Worm (Caenorhabditis elegans) whole organism, young adult: ENCODE results near the gene F21C10.10.

ENCODE experiments used
- B0261.1 ChIP-seq: sonication (generic microtip); optimal IDR thresholded peaks from 2 replicates; lab custom pipeline; 2016; ENCODE audit warnings: mild to moderate bottlenecking, missing genetic modification characterization, moderate library complexity, missing compliant biosample characterization
- B0336.3 ChIP-seq: fragments of 200-800 bp; sonication (Bioruptor generic); IDR thresholded peaks from 2 replicates; pipeline ENCODE4 v1.3.6; 2022; ENCODE audit warnings: missing genetic modification characterization, missing compliant biosample characterization
- F37B4.10 ChIP-seq: fragments of 200-800 bp; sonication (Bioruptor generic); IDR thresholded peaks from 2 replicates; pipeline ENCODE4 v1.3.6; 2022; ENCODE audit warnings: missing genetic modification characterization, missing compliant biosample characterization
- F52B5.7 ChIP-seq: sonication (generic microtip); optimal IDR thresholded peaks from 2 replicates; lab custom pipeline; 2016; ENCODE audit warnings: mild to moderate bottlenecking, missing genetic modification characterization, missing compliant biosample characterization
- K11D2.4 ChIP-seq: fragments of 200-800 bp; sonication (Bioruptor generic); IDR thresholded peaks from 2 replicates; pipeline ENCODE4 v1.3.6; 2022; ENCODE audit warnings: missing genetic modification reagents, missing genetic modification characterization, missing compliant biosample characterization
- Y56A3A.18 ChIP-seq: fragments of 200-800 bp; sonication (Bioruptor generic); IDR thresholded peaks from 2 replicates; pipeline ENCODE4 v1.3.6; 2022; ENCODE audit warnings: missing genetic modification reagents, missing genetic modification characterization, missing compliant biosample characterization
- Y67H2A.10 ChIP-seq: fragments of 200-800 bp; sonication (Bioruptor generic); conservative IDR thresholded peaks from 2 replicates; pipeline ENCODE4 v1.3.6; 2022; ENCODE audit warnings: missing genetic modification reagents, missing genetic modification characterization, missing compliant biosample characterization
- atf-7 ChIP-seq: sonication (generic microtip); optimal IDR thresholded peaks from 2 replicates; lab custom pipeline; 2017; ENCODE audit warnings: mild to moderate bottlenecking, missing genetic modification characterization, missing compliant biosample characterization
- attf-3 ChIP-seq: fragments of 200-800 bp; sonication (Bioruptor generic); conservative IDR thresholded peaks from 2 replicates; pipeline ENCODE4 v1.3.6; 2022; ENCODE audit warnings: missing genetic modification reagents, missing genetic modification characterization, missing compliant biosample characterization
- bed-1 ChIP-seq: fragments of 200-800 bp; sonication (Bioruptor generic); IDR thresholded peaks from 2 replicates; pipeline ENCODE4 v1.3.6; 2022; ENCODE audit warnings: missing genetic modification reagents, missing genetic modification characterization, missing compliant biosample characterization
- ccch-3 ChIP-seq: fragments of 200-800 bp; sonication (Bioruptor generic); optimal IDR thresholded peaks from 2 replicates; lab custom pipeline; 2018; ENCODE audit warnings: mild to moderate bottlenecking, missing genetic modification characterization, missing compliant biosample characterization
- cebp-1 ChIP-seq, 2 experiments: fragments of 200-800 bp in 1 of 2; sonication (Bioruptor generic) in 1 of 2; sonication (generic microtip) in 1 of 2; IDR thresholded peaks in 1 of 2; optimal IDR thresholded peaks in 1 of 2; 2 replicates each; pipeline versions ENCODE4 v1.3.6 to Lab custom; 2017 to 2022; ENCODE audit warnings: missing compliant biosample characterization in 2 of 2, missing genetic modification characterization in 2 of 2, mild to moderate bottlenecking in 1 of 2, missing genetic modification reagents in 1 of 2, moderate library complexity in 1 of 2
- cebp-2 ChIP-seq: fragments of 200-800 bp; sonication (Bioruptor generic); IDR thresholded peaks from 2 replicates; pipeline ENCODE4 v1.3.6; 2022; ENCODE audit warnings: missing genetic modification characterization, missing compliant biosample characterization
- ceh-58 ChIP-seq: fragments of 200-800 bp; sonication (Bioruptor generic); IDR thresholded peaks from 2 replicates; pipeline ENCODE4 v1.3.6; 2022; ENCODE audit warnings: missing genetic modification characterization, missing compliant biosample characterization
- ceh-79 ChIP-seq: sonication (generic microtip); optimal IDR thresholded peaks from 2 replicates; lab custom pipeline; 2017; ENCODE audit warnings: mild to moderate bottlenecking, missing genetic modification characterization, missing compliant biosample characterization
- ceh-91 ChIP-seq: fragments of 200-800 bp; sonication (Bioruptor generic); IDR thresholded peaks from 2 replicates; pipeline ENCODE4 v1.3.6; 2022; ENCODE audit warnings: missing genetic modification reagents, missing genetic modification characterization, missing compliant biosample characterization
- egl-44 ChIP-seq: fragments of 200-800 bp; sonication (Bioruptor generic); IDR thresholded peaks from 2 replicates; pipeline ENCODE4 v1.3.6; 2022; ENCODE audit warnings: missing genetic modification reagents, missing genetic modification characterization, missing compliant biosample characterization
- ekl-4 ChIP-seq: fragments of 200-800 bp; sonication (Bioruptor generic); IDR thresholded peaks from 2 replicates; pipeline ENCODE4 v1.3.6; 2022; ENCODE audit warnings: missing genetic modification reagents, missing genetic modification characterization, missing compliant biosample characterization
- hlh-12 ChIP-seq: sonication (generic microtip); optimal IDR thresholded peaks from 2 replicates; lab custom pipeline; 2016; ENCODE audit warnings: missing genetic modification characterization, missing compliant biosample characterization
- hmg-1.2 ChIP-seq: fragments of 200-800 bp; sonication (Bioruptor generic); IDR thresholded peaks from 2 replicates; pipeline ENCODE4 v1.3.6; 2022; ENCODE audit warnings: missing genetic modification reagents, missing genetic modification characterization, missing compliant biosample characterization
- hmg-20 ChIP-seq: fragments of 200-800 bp; sonication (Bioruptor generic); IDR thresholded peaks from 2 replicates; pipeline ENCODE4 v1.3.6; 2022; ENCODE audit warnings: missing genetic modification reagents, missing genetic modification characterization, missing compliant biosample characterization
- hsf-1 ChIP-seq: fragments of 200-800 bp; sonication (Bioruptor generic); IDR thresholded peaks from 2 replicates; pipeline ENCODE4 v1.3.6; 2022; ENCODE audit warnings: missing genetic modification reagents, missing genetic modification characterization, missing compliant biosample characterization
- lin-35 ChIP-seq, 3 experiments: fragments of 150-350 bp in 2 of 3; sonication (generic microtip) in 1 of 3; optimal IDR thresholded peaks; 2 replicates each; lab custom pipeline; 2014 to 2018; ENCODE audit warnings: missing biosample characterization in 3 of 3, missing genetic modification characterization in 3 of 3, missing genetic modification reagents in 3 of 3
- lir-1 ChIP-seq: fragments of 200-800 bp; sonication (Bioruptor generic); conservative IDR thresholded peaks from 2 replicates; pipeline ENCODE4 v1.3.6; 2022; ENCODE audit warnings: missing genetic modification reagents, missing genetic modification characterization, missing compliant biosample characterization
- madf-3 ChIP-seq: fragments of 200-800 bp; sonication (Bioruptor generic); IDR thresholded peaks from 2 replicates; pipeline ENCODE4 v1.3.6; 2022; ENCODE audit warnings: missing genetic modification reagents, missing genetic modification characterization, missing compliant biosample characterization
- madf-8 ChIP-seq: fragments of 200-800 bp; sonication (Bioruptor generic); conservative IDR thresholded peaks from 2 replicates; pipeline ENCODE4 v1.3.6; 2022; ENCODE audit warnings: missing genetic modification reagents, missing genetic modification characterization, missing compliant biosample characterization
- nfya-2 ChIP-seq: fragments of 200-800 bp; sonication (Bioruptor generic); IDR thresholded peaks from 2 replicates; pipeline ENCODE4 v1.3.6; 2022; ENCODE audit warnings: missing genetic modification reagents, missing genetic modification characterization, missing compliant biosample characterization
- nfyb-1 ChIP-seq: fragments of 200-800 bp; sonication (Bioruptor generic); IDR thresholded peaks from 2 replicates; pipeline ENCODE4 v1.3.6; 2022; ENCODE audit warnings: missing genetic modification reagents, missing genetic modification characterization, missing compliant biosample characterization
- nhr-120 ChIP-seq: fragments of 200-800 bp; sonication (Bioruptor generic); IDR thresholded peaks from 2 replicates; pipeline ENCODE4 v1.3.6; 2022; ENCODE audit warnings: missing genetic modification characterization, missing compliant biosample characterization
- pbrm-1 ChIP-seq: fragments of 200-800 bp; sonication (Bioruptor generic); IDR thresholded peaks from 2 replicates; pipeline ENCODE4 v1.3.6; 2022; ENCODE audit warnings: missing genetic modification reagents, missing genetic modification characterization, missing compliant biosample characterization
- rec-8 ChIP-seq, 2 experiments: sonication (generic microtip); optimal IDR thresholded peaks; 2 replicates each; lab custom pipeline; 2016; ENCODE audit warnings: mild to moderate bottlenecking in 2 of 2, missing genetic modification characterization in 2 of 2, missing genetic modification reagents in 2 of 2, missing genotype in 2 of 2, missing biosample characterization in 1 of 2, missing compliant biosample characterization in 1 of 2, moderate library complexity in 1 of 2
- snpc-1.1 ChIP-seq: sonication (generic microtip); optimal IDR thresholded peaks from 2 replicates; lab custom pipeline; 2017; ENCODE audit warnings: missing genetic modification characterization, mild to moderate bottlenecking, missing compliant biosample characterization, antibody characterized with exemption, moderate library complexity, missing genotype, missing genetic modification reagents; ENCODE audit not compliant: insufficient read depth
- snpc-1.3 ChIP-seq: sonication (generic microtip); optimal IDR thresholded peaks from 2 replicates; lab custom pipeline; 2017; ENCODE audit warnings: missing genetic modification characterization, mild to moderate bottlenecking, missing compliant biosample characterization, antibody characterized with exemption, moderate library complexity, missing genotype, missing genetic modification reagents; ENCODE audit not compliant: insufficient read depth
- sptf-2 ChIP-seq: fragments of 200-800 bp; sonication (Bioruptor generic); optimal IDR thresholded peaks from 2 replicates; lab custom pipeline; 2018; ENCODE audit warnings: mild to moderate bottlenecking, missing genetic modification characterization, missing compliant biosample characterization
- tbp1 ChIP-seq: fragments of 200-800 bp; sonication (Bioruptor generic); optimal IDR thresholded peaks from 2 replicates; lab custom pipeline; 2018; ENCODE audit warnings: mild to moderate bottlenecking, missing genetic modification characterization, missing compliant biosample characterization
- ztf-25 ChIP-seq: fragments of 200-800 bp; sonication (Bioruptor generic); IDR thresholded peaks from 2 replicates; pipeline ENCODE4 v1.3.6; 2022; ENCODE audit warnings: missing genetic modification reagents, missing genetic modification characterization, missing compliant biosample characterization
- ztf-6 ChIP-seq: fragments of 200-800 bp; sonication (Bioruptor generic); IDR thresholded peaks from 2 replicates; pipeline ENCODE4 v1.3.6; 2022; ENCODE audit warnings: missing genetic modification reagents, missing genetic modification characterization, missing compliant biosample characterization

The F21C10.10 gene

ce11 chrV:9127773-9128172, 31.7 kb downstream of the F21C10.10 start, which contains the start of gene F21C10.3:
Gene F21C10.3 (plus strand): TSS chrV:9128073.
- TF ChIP-seq hmg-20 (GFP tag; lab: Robert Waterston, UW): no peak
- no peak for TF ChIP-seq madf-8 (GFP tag; lab: Robert Waterston, UW)
- TF ChIP-seq ekl-4 (GFP tag; lab: Robert Waterston, UW): no peak
- TF ChIP-seq hlh-12 (tag; lab: Kevin White, UChicago): no peak
- TF ChIP-seq ztf-25: no peak
- TF ChIP-seq sptf-2 (GFP tag; lab: Kevin White, UChicago): no peak
- no peak for TF ChIP-seq ztf-6
- no peak for TF ChIP-seq ceh-79 (tag; lab: Kevin White, UChicago)
- no peak for TF ChIP-seq nfya-2 (GFP tag; lab: Robert Waterston, UW)
- TF ChIP-seq lin-35 (GFP tag; optimal IDR thresholded peaks at IDR 0.05; lab: Kevin White, UChicago): no peak
- no peak for TF ChIP-seq hsf-1
- TF ChIP-seq Y56A3A.18: no peak
- no peak for TF ChIP-seq cebp-2 (GFP tag; lab: Robert Waterston, UW)
- TF ChIP-seq F52B5.7 (tag; lab: Kevin White, UChicago): no peak
- no peak for TF ChIP-seq bed-1
- TF ChIP-seq egl-44 (GFP tag; lab: Robert Waterston, UW): no peak
- TF ChIP-seq B0336.3 (GFP tag; lab: Robert Waterston, UW): no peak
- no peak for TF ChIP-seq K11D2.4 (GFP tag; lab: Robert Waterston, UW)

- TF ChIP-seq B0261.1 (tag; lab: Kevin White, UChicago) (no peak), atf-7 (tag; lab: Kevin White, UChicago) (no peak), attf-3 (GFP tag; lab: Robert Waterston, UW) (no peak), hlh-12 (tag; lab: Kevin White, UChicago) (no peak), pbrm-1 (GFP tag; lab: Robert Waterston, UW) (no peak), hsf-1 (no peak), ceh-91 (GFP tag; lab: Robert Waterston, UW) (no peak), B0336.3 (GFP tag; lab: Robert Waterston, UW) (no peak), nhr-120 (GFP tag; lab: Robert Waterston, UW) (no peak), F37B4.10 (GFP tag; lab: Robert Waterston, UW) (no peak), cebp-1 (GFP tag; IDR thresholded peaks at IDR 0.05; lab: Robert Waterston, UW) (peak; percentile 71; the same call in 1 of the 2 replicates), cebp-1 (tag; optimal IDR thresholded peaks at IDR 0.05; lab: Kevin White, UChicago) (peak; percentile 92), nfyb-1 (GFP tag; lab: Robert Waterston, UW) (0 out of 2 replicates have a peak, but pooled peaks have one; percentile 9), snpc-1.1 (tag; lab: Kevin White, UChicago) (no peak), hmg-1.2 (peak; percentile 73; the same call in 1 of the 2 replicates), ccch-3 (no peak), rec-8 (tag; optimal IDR thresholded peaks at IDR 0.05; lab: Kevin White, UChicago) (no peak), tbp1 (GFP tag; lab: Kevin White, UChicago) (no peak), snpc-1.3 (no peak), madf-3 (GFP tag; lab: Robert Waterston, UW) (no peak), Y67H2A.10 (GFP tag; lab: Robert Waterston, UW) (no peak)
- TF ChIP-seq, all 124 proteins: peak for 3
Measured at ce11 chrV:9128562-9128961, 32.5 kb downstream of the F21C10.10 start.

ce11 chrV:9130766-9131165, 34.7 kb downstream of the F21C10.10 start, which contains the start of gene F21C10.19:
Gene F21C10.19 (plus strand): TSS chrV:9131066.
- TF ChIP-seq ceh-58: no peak
- no peak for TF ChIP-seq lir-1 (GFP tag; lab: Robert Waterston, UW)
